Fruit fly (Drosophila melanogaster) whole organism, embryonic: ENCODE data around the gene p-cup.
A peak's percentile ranks its signal among the peaks of the same experiment; 100 is the strongest.

ENCODE experiments used
- B-H2 ChIP-seq: fragments of 200-800 bp; sonication (Bioruptor generic); optimal IDR thresholded peaks from 2 replicates; lab custom pipeline; 2018; ENCODE audit warnings: missing biosample characterization, mild to moderate bottlenecking, missing genetic modification characterization
- Blimp-1 ChIP-seq: fragments of 200-800 bp; sonication (Bioruptor generic); optimal IDR thresholded peaks from 3 replicates; lab custom pipeline; 2018; ENCODE audit warnings: missing biosample characterization, missing genetic modification characterization, mild to moderate bottlenecking, moderate library complexity, missing genetic modification reagents
- CG11093 ChIP-seq: fragments of 200-800 bp; sonication (Bioruptor generic); IDR thresholded peaks from 3 replicates; pipeline ENCODE4 v1.3.6; 2022; ENCODE audit warnings: missing biosample characterization, missing genetic modification characterization
- CG11456 ChIP-seq: fragments of 200-800 bp; sonication (Bioruptor generic); IDR thresholded peaks from 3 replicates; pipeline ENCODE4 v1.3.6; 2022; ENCODE audit warnings: missing biosample characterization, missing genetic modification characterization
- CG12071 ChIP-seq: fragments of 200-800 bp; sonication (Bioruptor generic); optimal IDR thresholded peaks from 3 replicates; lab custom pipeline; 2018; ENCODE audit warnings: missing biosample characterization, mild to moderate bottlenecking, missing genetic modification characterization
- CG12744 ChIP-seq: fragments of 200-800 bp; sonication (Bioruptor generic); optimal IDR thresholded peaks from 2 replicates; lab custom pipeline; 2016; ENCODE audit warnings: missing biosample characterization, missing genetic modification characterization
- CG13624 ChIP-seq: fragments of 200-800 bp; sonication (Bioruptor generic); optimal IDR thresholded peaks from 2 replicates; lab custom pipeline; 2016; ENCODE audit warnings: missing biosample characterization, missing genetic modification characterization
- CG13775 ChIP-seq: fragments of 200-800 bp; sonication (Bioruptor generic); optimal IDR thresholded peaks from 3 replicates; lab custom pipeline; 2017; ENCODE audit warnings: missing biosample characterization, mild to moderate bottlenecking, missing genetic modification characterization
- CG14014 ChIP-seq: fragments of 200-800 bp; sonication (Bioruptor generic); IDR thresholded peaks from 2 replicates; pipeline ENCODE4 v1.3.6; 2022; ENCODE audit warnings: missing biosample characterization, missing genetic modification characterization
- CG14050 ChIP-seq: fragments of 200-800 bp; sonication (Bioruptor generic); IDR thresholded peaks from 3 replicates; pipeline ENCODE4 v1.3.6; 2022; ENCODE audit warnings: missing biosample characterization, missing genetic modification characterization
- CG17186 ChIP-seq: fragments of 200-800 bp; sonication (Bioruptor generic); optimal IDR thresholded peaks from 3 replicates; lab custom pipeline; 2017; ENCODE audit warnings: missing biosample characterization, missing genetic modification reagents, missing genetic modification characterization
- CG31441 ChIP-seq: fragments of 200-800 bp; sonication (Bioruptor generic); IDR thresholded peaks from 2 replicates; pipeline ENCODE4 v1.3.6; 2022; ENCODE audit warnings: missing biosample characterization, missing genetic modification characterization
- CG3847 ChIP-seq: fragments of 200-800 bp; sonication (Bioruptor generic); IDR thresholded peaks from 2 replicates; pipeline ENCODE4 v1.3.6; 2022; ENCODE audit warnings: missing biosample characterization, missing genetic modification characterization
- CG6254 ChIP-seq: fragments of 200-800 bp; sonication (Bioruptor generic); optimal IDR thresholded peaks from 3 replicates; lab custom pipeline; 2017; ENCODE audit warnings: mild to moderate bottlenecking, missing biosample characterization, missing genetic modification reagents, missing genetic modification characterization
- CG7357 ChIP-seq: fragments of 200-800 bp; sonication (Bioruptor generic); IDR thresholded peaks from 3 replicates; pipeline ENCODE4 v1.3.6; 2022; ENCODE audit warnings: missing biosample characterization, missing genetic modification characterization
- CG7372 ChIP-seq: fragments of 200-800 bp; sonication (Bioruptor generic); IDR thresholded peaks from 2 replicates; pipeline ENCODE4 v1.3.6; 2022; ENCODE audit warnings: missing biosample characterization, missing genetic modification characterization
- CG8359 ChIP-seq: fragments of 200-800 bp; sonication (Bioruptor generic); optimal IDR thresholded peaks from 2 replicates; lab custom pipeline; 2017; ENCODE audit warnings: missing biosample characterization, mild to moderate bottlenecking, missing genetic modification characterization, borderline replicate concordance
- CG8924 ChIP-seq: fragments of 200-800 bp; optimal IDR thresholded peaks from 3 replicates; lab custom pipeline; 2019; ENCODE audit warnings: missing biosample characterization, mild to moderate bottlenecking, missing genetic modification characterization, moderate library complexity
- Drgx ChIP-seq: fragments of 200-800 bp; sonication (Bioruptor generic); IDR thresholded peaks from 2 replicates; pipeline ENCODE4 v1.3.6; 2022; ENCODE audit warnings: missing biosample characterization, missing genetic modification characterization
- Hey ChIP-seq: fragments of 200-800 bp; sonication (Bioruptor generic); optimal IDR thresholded peaks from 3 replicates; lab custom pipeline; 2018; ENCODE audit warnings: missing biosample characterization, mild to moderate bottlenecking, missing genetic modification characterization
- Kr ChIP-seq: fragments of 200-800 bp; sonication (Bioruptor generic); optimal IDR thresholded peaks from 2 replicates; lab custom pipeline; 2017; ENCODE audit warnings: missing biosample characterization, mild to moderate bottlenecking, missing genetic modification characterization
- MBD-R2 ChIP-seq: fragments of 200-800 bp; sonication (Bioruptor generic); IDR thresholded peaks from 2 replicates; pipeline ENCODE4 v1.3.6; 2022; ENCODE audit warnings: missing biosample characterization, missing genetic modification characterization
- NC2β ChIP-seq: fragments of 200-800 bp; sonication (Bioruptor generic); optimal IDR thresholded peaks from 2 replicates; lab custom pipeline; 2016; ENCODE audit warnings: missing biosample characterization, missing genetic modification characterization
- Oli ChIP-seq: fragments of 200-800 bp; sonication (Bioruptor generic); optimal IDR thresholded peaks from 2 replicates; lab custom pipeline; 2018; ENCODE audit warnings: missing biosample characterization, mild to moderate bottlenecking, missing genetic modification characterization, moderate library complexity
- Optix ChIP-seq: fragments of 200-800 bp; sonication (Bioruptor generic); IDR thresholded peaks from 3 replicates; pipeline ENCODE4 v1.3.6; 2022; ENCODE audit warnings: missing biosample characterization, missing genetic modification characterization
- Ravus ChIP-seq: fragments of 200-800 bp; sonication (Bioruptor generic); IDR thresholded peaks from 2 replicates; pipeline ENCODE4 v1.3.6; 2022; ENCODE audit warnings: missing biosample characterization, missing genetic modification characterization
- Rx ChIP-seq: fragments of 200-800 bp; sonication (Bioruptor generic); IDR thresholded peaks from 2 replicates; pipeline ENCODE4 v1.3.6; 2022; ENCODE audit warnings: missing biosample characterization, missing genetic modification characterization
- Sox102F ChIP-seq: fragments of 200-800 bp; sonication (Bioruptor generic); optimal IDR thresholded peaks from 2 replicates; lab custom pipeline; 2018; ENCODE audit warnings: missing biosample characterization, mild to moderate bottlenecking, missing genetic modification characterization, moderate library complexity
- Usf ChIP-seq: fragments of 200-800 bp; sonication (Bioruptor generic); optimal IDR thresholded peaks from 2 replicates; lab custom pipeline; 2017; ENCODE audit warnings: missing genotype, missing biosample characterization, missing genetic modification characterization
- abd-A ChIP-seq: fragments of 200-800 bp; sonication (Bioruptor generic); optimal IDR thresholded peaks from 3 replicates; lab custom pipeline; 2019; ENCODE audit warnings: missing biosample characterization, mild to moderate bottlenecking, missing genetic modification characterization, moderate library complexity
- bsh ChIP-seq, 2 experiments: fragments of 200-800 bp; sonication (Bioruptor generic); optimal IDR thresholded peaks; 2 replicates each; lab custom pipeline; 2017 to 2018; ENCODE audit warnings: mild to moderate bottlenecking in 2 of 2, missing biosample characterization in 2 of 2, missing genetic modification characterization in 2 of 2, moderate library complexity in 1 of 2
- caup ChIP-seq: fragments of 200-800 bp; sonication (Bioruptor generic); optimal IDR thresholded peaks from 3 replicates; lab custom pipeline; 2017; ENCODE audit warnings: missing biosample characterization, mild to moderate bottlenecking, missing genetic modification characterization, moderate library complexity; ENCODE audit not compliant: severe bottlenecking
- dati ChIP-seq: fragments of 200-800 bp; sonication (Bioruptor generic); IDR thresholded peaks from 2 replicates; pipeline ENCODE4 v1.3.6; 2022; ENCODE audit warnings: missing biosample characterization, missing genetic modification characterization
- exex ChIP-seq: fragments of 200-800 bp; sonication (Bioruptor generic); optimal IDR thresholded peaks from 4 replicates; lab custom pipeline; 2018; ENCODE audit warnings: missing biosample characterization, mild to moderate bottlenecking, missing genetic modification characterization, moderate library complexity
- gem ChIP-seq: fragments of 200-800 bp; sonication (Bioruptor generic); optimal IDR thresholded peaks from 2 replicates; lab custom pipeline; 2019; ENCODE audit warnings: missing biosample characterization, mild to moderate bottlenecking, missing genetic modification characterization, moderate library complexity
- ken ChIP-seq: fragments of 200-800 bp; sonication (Bioruptor generic); IDR thresholded peaks from 3 replicates; pipeline ENCODE4 v1.3.6; 2022; ENCODE audit warnings: missing biosample characterization, missing genetic modification characterization
- lmd ChIP-seq: fragments of 200-800 bp; sonication (Bioruptor generic); IDR thresholded peaks from 2 replicates; pipeline ENCODE4 v1.3.6; 2022; ENCODE audit warnings: missing biosample characterization, missing genetic modification characterization
- lola ChIP-seq, 3 experiments: fragments of >200 bp in 2 of 3; fragments of 200-800 bp in 1 of 3; sonication (Bioruptor generic) in 1 of 3; optimal IDR thresholded peaks; 2 replicates each; lab custom pipeline; 2017 to 2019; ENCODE audit warnings: missing biosample characterization in 3 of 3, missing genetic modification characterization in 3 of 3, mild to moderate bottlenecking in 1 of 3, moderate library complexity in 1 of 3
- luna ChIP-seq: fragments of 200-800 bp; sonication (Bioruptor generic); optimal IDR thresholded peaks from 2 replicates; lab custom pipeline; 2016; ENCODE audit warnings: missing biosample characterization, missing genetic modification characterization
- mam ChIP-seq: fragments of 200-800 bp; sonication (Bioruptor generic); optimal IDR thresholded peaks from 3 replicates; lab custom pipeline; 2016; ENCODE audit warnings: missing biosample characterization, missing genetic modification characterization
- otp ChIP-seq: fragments of 200-800 bp; sonication (Bioruptor generic); IDR thresholded peaks from 3 replicates; pipeline ENCODE4, ENCODE4 v1.3.6; 2022; ENCODE audit warnings: missing biosample characterization, missing genetic modification characterization
- prd ChIP-seq, 3 experiments: fragments of >200 bp in 2 of 3; fragments of 200-800 bp in 1 of 3; sonication (Bioruptor generic) in 1 of 3; optimal IDR thresholded peaks in 2 of 3; IDR thresholded peaks in 1 of 3; 2 replicates in 2 of 3; 3 replicates in 1 of 3; pipeline versions ENCODE4 v1.3.6 to Lab custom; 2017 to 2022; ENCODE audit warnings: missing biosample characterization in 1 of 3, missing genetic modification characterization in 1 of 3
- pros ChIP-seq: fragments of 200-800 bp; sonication (Bioruptor generic); optimal IDR thresholded peaks from 3 replicates; lab custom pipeline; 2019; ENCODE audit warnings: missing biosample characterization, mild to moderate bottlenecking, missing genetic modification characterization, moderate library complexity
- sens-2 ChIP-seq: fragments of 200-800 bp; sonication (Bioruptor generic); IDR thresholded peaks from 2 replicates; pipeline ENCODE4 v1.3.6; 2022; ENCODE audit warnings: missing biosample characterization, missing genetic modification characterization
- slbo ChIP-seq: fragments of 200-800 bp; sonication (Bioruptor generic); IDR thresholded peaks from 2 replicates; pipeline ENCODE4 v1.3.6; 2022; ENCODE audit warnings: missing biosample characterization, missing genetic modification characterization
- sna ChIP-seq: fragments of 200-800 bp; sonication (Bioruptor generic); IDR thresholded peaks from 2 replicates; pipeline ENCODE4 v1.3.6; 2022; ENCODE audit warnings: missing biosample characterization, missing genetic modification characterization; ENCODE audit not compliant: partially characterized antibody
- tll ChIP-seq, 2 experiments: fragments of 200-800 bp in 1 of 2; fragments of >200 bp in 1 of 2; sonication (Bioruptor generic) in 1 of 2; optimal IDR thresholded peaks; 2 replicates each; lab custom pipeline; 2017 to 2019; ENCODE audit warnings: missing biosample characterization in 2 of 2, missing genetic modification characterization in 2 of 2, mild to moderate bottlenecking in 1 of 2, moderate library complexity in 1 of 2
- trh ChIP-seq: fragments of 200-800 bp; sonication (Bioruptor generic); optimal IDR thresholded peaks from 2 replicates; lab custom pipeline; 2016; ENCODE audit warnings: missing biosample characterization, missing genetic modification characterization
- z ChIP-seq: fragments of 200-800 bp; sonication (Bioruptor generic); IDR thresholded peaks from 3 replicates; pipeline ENCODE4 v1.3.6; 2022; ENCODE audit warnings: missing biosample characterization, missing genetic modification characterization

Gene p-cup

dm6 chrX:17481659-17482266, 33.2 kb upstream of the p-cup start (continued):
- peak in 1 of 3 experiments; percentile 45 for TF ChIP-seq lola (GFP tag; optimal IDR thresholded peaks at IDR 0.05; lab: Kevin White, UChicago)
- no peak for TF ChIP-seq CG3847 (GFP tag; lab: Robert Waterston, UW)
- TF ChIP-seq CG12071, result no peak
- TF ChIP-seq CG13775 (GFP tag; lab: Kevin White, UChicago), result no peak
- TF ChIP-seq CG11456, result no peak
- TF ChIP-seq tll (GFP tag; optimal IDR thresholded peaks at IDR 0.05; lab: Kevin White, UChicago), result no peak
- no peak for TF ChIP-seq CG12744
- peak; percentile 3 for TF ChIP-seq CG8924 (tag; lab: Kevin White, UChicago)
- TF ChIP-seq Ravus (GFP tag; lab: Robert Waterston, UW), result no peak
- no peak for TF ChIP-seq Hey (tag; lab: Kevin White, UChicago)
- TF ChIP-seq bsh (GFP tag; optimal IDR thresholded peaks at IDR 0.05; lab: Kevin White, UChicago), result peak in 1 of 2 experiments; percentile 56
- no peak for TF ChIP-seq Drgx (GFP tag; lab: Robert Waterston, UW)
- TF ChIP-seq ken (GFP tag; lab: Robert Waterston, UW), result 0 out of 3 replicates have a peak, but pooled peaks have one; percentile 34
- TF ChIP-seq Sox102F (GFP tag; lab: Kevin White, UChicago), result peak; percentile 44
- no peak for TF ChIP-seq Optix (GFP tag; lab: Robert Waterston, UW)
- TF ChIP-seq sens-2, result no peak
- no peak for TF ChIP-seq exex (tag; lab: Kevin White, UChicago)
- no peak for TF ChIP-seq luna (GFP tag; lab: Kevin White, UChicago)
- no peak for TF ChIP-seq NC2β (GFP tag; lab: Kevin White, UChicago)
- TF ChIP-seq CG8359 (GFP tag; lab: Kevin White, UChicago), result no peak
- peak; percentile 30 for TF ChIP-seq Oli (tag; lab: Kevin White, UChicago)
- no peak for TF ChIP-seq CG13624 (GFP tag; lab: Kevin White, UChicago)
- TF ChIP-seq dati, result no peak
- no peak for TF ChIP-seq MBD-R2 (GFP tag; lab: Robert Waterston, UW)
- no peak for TF ChIP-seq sna (GFP tag; lab: Robert Waterston, UW)
- TF ChIP-seq gem (tag; lab: Kevin White, UChicago), result peak; percentile 49
- TF ChIP-seq CG14050, result no peak
- no peak; the same call in 2 of the 3 replicates for TF ChIP-seq otp (GFP tag; lab: Robert Waterston, UW)
- TF ChIP-seq CG11093 (GFP tag; lab: Robert Waterston, UW), result no peak
- no peak for TF ChIP-seq caup
- no peak for TF ChIP-seq CG7372 (GFP tag; lab: Robert Waterston, UW)
- no peak for TF ChIP-seq abd-A (tag; lab: Kevin White, UChicago)
- no peak for TF ChIP-seq slbo (GFP tag; lab: Robert Waterston, UW)
- no peak for TF ChIP-seq B-H2
- TF ChIP-seq mam (GFP tag; lab: Kevin White, UChicago), result no peak
- peak; percentile 46 for TF ChIP-seq CG6254
- TF ChIP-seq CG17186, result no peak
- TF ChIP-seq lmd (GFP tag; lab: Robert Waterston, UW), result no peak
- TF ChIP-seq Blimp-1 (GFP tag; lab: Kevin White, UChicago), result peak; percentile 68
- TF ChIP-seq Kr, result no peak
- TF ChIP-seq CG7357 (GFP tag; lab: Robert Waterston, UW), result no peak
- TF ChIP-seq CG14014 (GFP tag; lab: Robert Waterston, UW), result no peak
- peak; percentile 46; the same call in 1 of the 2 replicates for TF ChIP-seq CG31441 (GFP tag; lab: Robert Waterston, UW)
- no peak for TF ChIP-seq pros (GFP tag; lab: Kevin White, UChicago)
- TF ChIP-seq z, result no peak
- TF ChIP-seq trh, result no peak
- TF ChIP-seq Rx, result no peak
- no peak for TF ChIP-seq Usf (GFP tag; lab: Kevin White, UChicago)
- TF ChIP-seq prd (optimal IDR thresholded peaks at IDR 0.05; lab: Kevin White, UChicago), result no peak
- no peak for TF ChIP-seq prd (GFP tag; IDR thresholded peaks at IDR 0.05; lab: Robert Waterston, UW)
